Fruit fly (Drosophila melanogaster): ENCODE measurements around the gene CG7384.

CG7384 gene

DNA sequence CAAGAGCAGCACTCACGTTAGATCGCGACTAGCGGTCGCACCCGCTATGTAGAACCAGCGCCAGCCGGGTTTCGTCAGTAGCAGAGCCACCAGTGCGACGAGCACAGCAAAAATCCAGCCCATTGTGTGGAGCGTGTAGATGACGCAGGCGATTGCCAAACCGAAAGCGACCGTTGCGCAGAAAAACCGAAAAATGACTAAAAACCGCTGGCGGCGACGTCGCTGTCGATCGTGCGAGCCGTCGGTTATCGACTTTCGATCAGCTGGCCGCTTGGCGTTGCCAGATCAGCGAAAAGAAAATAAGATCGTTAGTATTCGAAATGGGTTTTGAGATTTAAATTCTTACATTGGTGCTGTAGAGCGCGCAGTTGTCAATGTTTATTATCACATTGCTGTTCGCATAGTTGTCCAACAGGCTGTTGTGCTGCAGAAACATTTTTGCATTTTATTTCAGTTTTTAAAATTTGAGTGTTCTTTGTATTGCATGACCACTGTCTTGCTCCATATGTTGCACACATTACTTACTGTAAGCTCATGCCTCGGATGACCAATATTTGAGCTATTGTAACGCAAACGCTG lies 6.3 kb upstream of the CG7384 start:
- TF ChIP-seq CG12605 (GFP tag; IDR thresholded peaks at IDR 0.05) (peak; percentile 16; the same call in 1 of the 2 replicates), CG13204 (GFP tag; optimal IDR thresholded peaks at IDR 0.05) (peak; percentile 24), Pif1A (GFP tag; optimal IDR thresholded peaks at IDR 0.05) (peak; percentile 14), Pif1B (GFP tag; optimal IDR thresholded peaks at IDR 0.05) (peak; percentile 54), CG34367 (tag; optimal IDR thresholded peaks at IDR 0.05) (no peak), CG8159 (tag; optimal IDR thresholded peaks at IDR 0.05) (no peak), CG14655 (GFP tag; optimal IDR thresholded peaks at IDR 0.05) (no peak), fd96Ca (GFP tag; IDR thresholded peaks at IDR 0.05) (peak; percentile 46; the same call in 1 of the 3 replicates), CG32121 (GFP tag; IDR thresholded peaks at IDR 0.05) (peak; percentile 52; the same call in 1 of the 2 replicates), gl (tag; optimal IDR thresholded peaks at IDR 0.05) (peak; percentile 27), CG8301 (tag; optimal IDR thresholded peaks at IDR 0.05) (peak; percentile 14), CG4496 (GFP tag; IDR thresholded peaks at IDR 0.05) (no peak; the same call in 2 of the 3 replicates), EcR (GFP tag; optimal IDR thresholded peaks at IDR 0.05) (peak; percentile 71), rn (GFP tag; IDR thresholded peaks at IDR 0.05) (0 out of 2 replicates have a peak, but pooled peaks have one; percentile 5), CG9948 (tag; optimal IDR thresholded peaks at IDR 0.05) (no peak), Ets98B (GFP tag; IDR thresholded peaks at IDR 0.05) (peak; percentile 59; the same call in 1 of the 2 replicates)

DNA sequence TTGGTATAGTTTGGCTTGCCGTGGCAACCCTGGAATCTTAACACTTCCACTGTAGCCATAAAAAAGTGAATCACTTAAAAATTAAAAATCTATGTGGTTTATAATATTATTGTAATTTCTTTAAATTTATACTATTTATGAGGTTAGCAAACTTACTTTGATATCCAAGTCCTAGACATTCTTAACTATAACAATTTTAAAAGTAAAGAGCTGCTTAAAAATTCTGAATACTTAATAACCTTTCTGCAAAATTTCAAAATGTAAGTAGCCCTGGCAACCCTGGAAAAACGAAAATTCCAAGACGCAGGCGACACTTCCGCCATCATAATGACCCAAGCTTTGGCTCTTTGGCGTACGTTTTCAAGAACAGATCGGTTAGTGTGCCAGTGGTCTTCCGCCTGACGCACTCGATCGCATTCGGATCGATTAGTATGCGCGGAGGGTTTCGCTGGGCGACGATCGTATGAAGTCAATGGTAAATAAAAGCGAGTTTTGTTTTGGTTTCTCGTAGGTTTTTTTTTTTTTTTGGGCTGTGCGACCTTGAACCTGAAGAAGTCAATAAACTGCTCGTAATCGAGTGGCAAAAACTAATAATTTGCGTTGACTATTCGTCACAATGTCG lies 5.4 kb upstream of the CG7384 start:
- TF ChIP-seq rn (GFP tag; IDR thresholded peaks at IDR 0.05) (no peak), fd96Ca (GFP tag; IDR thresholded peaks at IDR 0.05) (no peak), Pif1B (GFP tag; optimal IDR thresholded peaks at IDR 0.05) (no peak), EcR (GFP tag; optimal IDR thresholded peaks at IDR 0.05) (no peak), Snoo (tag; optimal IDR thresholded peaks at IDR 0.05) (no peak), CG8159 (tag; optimal IDR thresholded peaks at IDR 0.05) (no peak), CG13204 (GFP tag; optimal IDR thresholded peaks at IDR 0.05) (no peak), CG10348 (GFP tag; IDR thresholded peaks at IDR 0.05) (no peak), CG34367 (tag; optimal IDR thresholded peaks at IDR 0.05) (no peak), CG15710 (tag; optimal IDR thresholded peaks at IDR 0.05) (no peak), D1 (tag; optimal IDR thresholded peaks at IDR 0.05) (no peak), CG9948 (tag; optimal IDR thresholded peaks at IDR 0.05) (no peak)

DNA sequence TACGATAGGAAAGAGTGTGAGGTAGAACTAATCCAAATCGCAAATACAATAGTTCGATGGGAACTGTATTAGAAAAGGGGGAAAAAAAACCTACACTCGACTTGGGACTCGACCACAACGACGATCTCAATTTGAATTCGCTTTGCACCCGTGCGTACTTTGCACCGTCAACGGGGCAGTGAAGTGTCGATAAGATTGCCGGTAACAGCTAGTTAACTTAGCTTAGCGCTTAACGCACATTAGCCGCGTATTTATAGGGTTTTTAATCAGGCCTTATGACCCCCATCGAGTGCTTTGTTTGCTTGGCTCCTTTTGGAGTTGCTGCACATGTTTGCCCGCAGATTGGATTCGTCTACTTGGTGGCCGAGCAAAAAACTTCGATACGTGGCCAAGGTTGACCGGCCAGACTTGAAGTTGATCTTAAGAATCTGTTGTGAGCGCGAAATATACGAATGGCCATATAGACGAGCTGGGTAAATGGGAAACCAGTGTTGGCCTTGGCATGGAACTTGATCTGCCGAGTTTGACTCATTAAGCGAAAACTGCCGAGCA lies 4.4 kb upstream of the CG7384 start:
- no peak for TF ChIP-seq Snoo (tag; optimal IDR thresholded peaks at IDR 0.05)
- TF ChIP-seq CG4496 (GFP tag; IDR thresholded peaks at IDR 0.05), result peak; percentile 44; the same call in 1 of the 3 replicates
- TF ChIP-seq CG15710 (tag; optimal IDR thresholded peaks at IDR 0.05), result no peak
- no peak for TF ChIP-seq CG34367 (tag; optimal IDR thresholded peaks at IDR 0.05)
- TF ChIP-seq Ets98B (GFP tag; IDR thresholded peaks at IDR 0.05), result 0 out of 2 replicates have a peak, but pooled peaks have one; percentile 11
- TF ChIP-seq EcR (GFP tag; optimal IDR thresholded peaks at IDR 0.05), result peak; percentile 81
- TF ChIP-seq CG32121 (GFP tag; IDR thresholded peaks at IDR 0.05), result no peak

DNA sequence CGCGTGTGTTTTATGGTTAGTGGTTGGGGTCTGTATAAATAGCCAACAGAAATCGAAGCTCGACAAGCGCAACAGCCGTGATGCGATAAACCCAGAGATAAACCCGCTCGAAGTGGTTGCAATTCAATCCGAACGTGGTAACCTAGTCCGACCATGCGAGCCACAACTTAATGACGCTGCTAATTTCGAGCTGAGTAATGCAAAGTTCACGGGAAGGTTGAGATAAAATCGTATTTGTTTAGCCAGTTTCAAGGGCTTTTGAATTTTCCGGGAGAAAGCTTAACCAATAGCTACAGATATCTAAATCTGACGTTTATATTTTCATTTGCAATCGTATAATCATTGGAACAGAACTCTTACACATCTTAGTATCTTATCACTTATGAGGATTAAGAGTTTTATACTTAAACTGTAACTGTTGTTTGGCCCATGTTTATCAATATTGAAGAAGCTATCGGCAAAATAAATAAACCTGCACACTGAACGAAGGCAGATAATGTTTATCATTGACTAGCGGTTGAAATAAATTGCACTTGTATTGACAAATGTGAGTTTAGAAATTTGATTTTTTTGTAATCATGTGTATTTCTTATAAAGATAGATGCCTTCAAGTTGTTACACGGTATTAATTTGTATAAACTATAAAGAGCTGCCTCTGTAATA lies 3.7 kb upstream of the CG7384 start:
- TF ChIP-seq CG4496 (GFP tag; IDR thresholded peaks at IDR 0.05) (0 out of 3 replicates have a peak, but pooled peaks have one; percentile 10), EcR (GFP tag; optimal IDR thresholded peaks at IDR 0.05) (peak; percentile 52), CG34367 (tag; optimal IDR thresholded peaks at IDR 0.05) (no peak)

DNA sequence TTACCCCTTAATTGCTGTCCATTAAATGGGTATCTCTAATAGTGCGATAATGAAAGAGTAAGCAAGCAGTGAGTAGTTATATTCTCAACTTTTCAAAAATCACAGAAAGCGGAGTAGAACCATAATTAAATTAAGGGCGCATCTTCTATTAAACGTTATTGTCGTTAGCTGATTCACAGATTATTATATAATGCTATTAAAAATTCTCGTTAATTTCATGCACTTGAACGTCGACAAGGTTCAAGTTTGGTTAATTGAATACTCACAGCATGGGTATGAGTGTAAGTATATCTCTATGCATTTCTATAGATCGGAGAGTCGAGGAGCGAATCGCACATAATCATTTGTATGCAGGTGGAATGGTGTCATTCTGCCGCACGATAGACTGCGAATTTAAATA lies 590 bp upstream of the CG7384 start:
- TF ChIP-seq CG15710 (tag; optimal IDR thresholded peaks at IDR 0.05) (no peak), fd96Ca (GFP tag; IDR thresholded peaks at IDR 0.05) (no peak), CG13204 (GFP tag; optimal IDR thresholded peaks at IDR 0.05) (no peak), CG14655 (GFP tag; optimal IDR thresholded peaks at IDR 0.05) (no peak), CG8159 (tag; optimal IDR thresholded peaks at IDR 0.05) (no peak), Snoo (tag; optimal IDR thresholded peaks at IDR 0.05) (no peak), CG34367 (tag; optimal IDR thresholded peaks at IDR 0.05) (no peak), Pif1B (GFP tag; optimal IDR thresholded peaks at IDR 0.05) (no peak), gl (tag; optimal IDR thresholded peaks at IDR 0.05) (no peak), rn (GFP tag; IDR thresholded peaks at IDR 0.05) (no peak)

DNA sequence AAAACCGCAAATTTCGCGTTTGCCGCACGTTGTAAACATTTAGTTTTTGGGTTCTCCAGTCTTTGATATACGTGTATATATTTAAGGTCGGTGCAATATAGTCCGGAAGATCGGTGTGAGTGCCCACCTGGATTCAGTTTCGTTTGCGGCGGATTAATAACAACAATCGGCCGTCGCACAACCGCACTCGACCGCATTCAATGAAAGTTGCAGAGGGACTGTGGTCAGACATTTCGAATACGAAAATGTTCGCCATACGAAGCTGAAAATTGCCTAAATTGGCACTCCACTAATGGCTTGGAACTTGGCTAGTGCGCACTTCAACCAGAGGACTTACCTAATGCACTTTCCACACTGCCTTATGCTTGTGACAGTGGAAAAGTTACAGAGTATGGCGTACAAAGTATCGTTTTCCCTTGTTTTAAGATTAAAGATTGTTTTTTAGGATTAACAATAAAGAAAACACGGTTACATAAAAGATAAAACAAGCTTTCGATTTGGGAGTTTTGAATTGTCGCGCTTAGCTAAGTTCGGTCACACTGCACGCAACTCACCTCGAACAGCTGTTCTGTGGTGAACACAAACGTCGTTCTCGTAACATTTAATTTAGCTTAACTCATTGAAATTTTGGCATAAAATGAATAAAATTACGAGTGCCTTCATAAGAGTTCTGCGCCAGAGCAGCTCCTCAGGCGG lies 3.5 kb downstream of the CG7384 start, which contains the start of the genes Myo31DF and CG6094:
Myo31DF (minus strand) TSS at position 223 of the 696 bp plus-strand sequence.
CG6094 (plus strand) TSS at position 525 of the 696 bp plus-strand sequence.
- TF ChIP-seq rn (GFP tag; IDR thresholded peaks at IDR 0.05) (no peak), CG4496 (GFP tag; IDR thresholded peaks at IDR 0.05) (peak; percentile 57; the same call in 2 of the 3 replicates), CG15710 (tag; optimal IDR thresholded peaks at IDR 0.05) (no peak), CG14655 (GFP tag; optimal IDR thresholded peaks at IDR 0.05) (no peak), gl (tag; optimal IDR thresholded peaks at IDR 0.05) (no peak), EcR (GFP tag; optimal IDR thresholded peaks at IDR 0.05) (peak; percentile 5), CG32121 (GFP tag; IDR thresholded peaks at IDR 0.05) (peak; percentile 32; the same call in 1 of the 2 replicates), Ets98B (GFP tag; IDR thresholded peaks at IDR 0.05) (peak; percentile 10), CG12605 (GFP tag; IDR thresholded peaks at IDR 0.05) (0 out of 2 replicates have a peak, but pooled peaks have one; percentile 16)
